Worm (Caenorhabditis elegans): ENCODE measurements around the gene C26B2.2.

- no peak for TF ChIP-seq nhr-77 (tag; optimal IDR thresholded peaks at IDR 0.05)
- TF ChIP-seq irx-1 (tag; optimal IDR thresholded peaks at IDR 0.05), result no peak
- no peak for TF ChIP-seq nhr-12 (tag; optimal IDR thresholded peaks at IDR 0.05)
- TF ChIP-seq ztf-4 (tag; optimal IDR thresholded peaks at IDR 0.05), result no peak
- no peak for TF ChIP-seq lin-39 (tag; optimal IDR thresholded peaks at IDR 0.05)
Measured at ce11 chrIV:8068280-8068679, 46.4 kb upstream of the C26B2.2 start.

Measured in whole organism, L1 larva.